Worm (Caenorhabditis elegans): ENCODE measurements around the gene F09E10.6.
"Not testable (repeated sequence)": the region's sequence is repeated elsewhere in the genome, so short reads cannot be mapped to it uniquely, and the experiment has no call there.

The F09E10.6 gene

DNA sequence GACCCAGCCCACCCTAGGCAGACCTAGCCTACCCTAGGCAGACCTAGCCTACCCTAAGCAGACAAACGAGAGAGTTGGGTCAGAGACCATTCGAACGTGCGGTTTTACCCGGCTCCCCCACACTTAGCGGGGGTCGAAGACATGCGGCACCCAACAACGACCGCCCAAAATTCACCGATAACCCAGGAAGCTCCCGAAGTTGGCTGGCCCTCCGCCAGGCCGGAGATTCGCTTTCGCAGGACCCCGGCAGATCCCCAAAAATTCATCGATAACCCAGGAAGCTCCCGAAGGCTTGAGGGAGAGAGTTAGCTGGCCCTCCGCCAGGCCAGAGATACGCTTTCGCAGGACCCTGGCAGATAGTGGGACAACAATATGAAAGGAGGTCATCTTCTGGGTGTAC is 11.4 kb upstream of the F09E10.6 start:
- TF ChIP-seq snpc-4 (GFP tag; optimal IDR thresholded peaks at IDR 0.05): not testable (repeated sequence)
- TF ChIP-seq snpc-4 (tag; optimal IDR thresholded peaks at IDR 0.05) (peak in 1 of 4 experiments; percentile 60), egrh-3 (GFP tag; IDR thresholded peaks at IDR 0.05) (peak; percentile 63; the same call in 1 of the 2 replicates), dox-1 (GFP tag; IDR thresholded peaks at IDR 0.05) (0 out of 2 replicates have a peak, but pooled peaks have one; percentile 13), zfh-2 (GFP tag; conservative IDR thresholded peaks at IDR 0.05) (peak; percentile 76), madf-6 (GFP tag; IDR thresholded peaks at IDR 0.05) (0 out of 2 replicates have a peak, but pooled peaks have one; percentile 6)

DNA sequence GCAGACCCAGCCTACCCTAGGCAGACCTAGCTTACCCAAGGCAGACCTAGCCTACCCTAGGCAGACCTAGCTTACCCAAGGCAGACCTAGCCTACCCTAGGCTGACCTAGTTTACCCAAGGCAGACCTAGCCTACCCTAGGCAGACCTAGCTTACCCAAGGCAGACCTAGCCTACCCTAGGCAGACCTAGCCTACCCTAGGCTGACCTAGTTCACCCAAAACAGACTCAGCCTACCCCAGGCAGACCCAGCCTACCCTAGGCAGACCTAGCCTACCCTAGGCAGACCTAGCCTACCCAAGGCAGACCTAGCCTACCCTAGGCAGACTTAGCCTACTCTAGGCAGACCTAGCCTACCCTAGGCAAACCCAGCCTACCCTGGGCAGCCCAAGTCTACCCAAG is 11.0 kb upstream of the F09E10.6 start:
- TF ChIP-seq B0336.3 (GFP tag; IDR thresholded peaks at IDR 0.05): 0 out of 2 replicates have a peak, but pooled peaks have one; percentile 16
- peak; percentile 62; the same call in 1 of the 2 replicates for TF ChIP-seq lin-26 (GFP tag; IDR thresholded peaks at IDR 0.05)

DNA sequence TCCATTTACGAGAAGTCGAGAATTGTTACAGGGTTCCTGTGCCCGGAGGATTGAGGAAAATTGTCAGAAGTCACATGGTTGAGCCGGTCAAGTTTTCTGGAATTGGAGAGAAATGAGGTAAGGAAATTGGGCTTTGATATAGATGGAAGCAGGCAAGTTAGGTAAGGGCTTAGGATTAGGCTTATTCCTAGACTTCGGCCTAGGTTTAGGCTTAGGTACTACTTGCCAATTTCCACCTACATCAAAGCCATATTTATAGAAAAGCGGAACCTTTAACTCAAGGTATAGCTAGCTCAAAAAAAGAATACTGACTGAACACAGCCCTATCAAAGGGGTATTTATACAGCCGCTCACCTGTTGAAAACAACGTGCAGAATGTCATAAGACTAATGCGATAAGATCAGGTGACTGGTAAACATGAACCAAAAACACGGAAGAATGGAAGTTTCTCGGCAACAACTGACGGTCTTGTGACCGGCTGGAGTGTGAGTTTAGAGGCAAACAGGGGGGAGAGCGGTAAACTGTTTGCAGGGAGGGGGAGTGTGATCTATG is 7.1 kb upstream of the F09E10.6 start:
- peak in 1 of 3 experiments; percentile 33 for TF ChIP-seq lin-35 (GFP tag; optimal IDR thresholded peaks at IDR 0.05)
- peak; percentile 46 for TF ChIP-seq nhr-80 (tag; optimal IDR thresholded peaks at IDR 0.05)
- TF ChIP-seq F49E8.2 (tag; optimal IDR thresholded peaks at IDR 0.05; ENCODE audit: insufficient read depth): no peak
- TF ChIP-seq D2030.7 (GFP tag; IDR thresholded peaks at IDR 0.05): no peak
- TF ChIP-seq pbrm-1 (GFP tag; IDR thresholded peaks at IDR 0.05): 0 out of 2 replicates have a peak, but pooled peaks have one; percentile 18
- TF ChIP-seq aptf-3 (GFP tag; IDR thresholded peaks at IDR 0.05): 0 out of 2 replicates have a peak, but pooled peaks have one; percentile 43
- no peak for TF ChIP-seq nhr-179 (tag; optimal IDR thresholded peaks at IDR 0.05)
- peak; percentile 93 for TF ChIP-seq hsf-1 (GFP tag; IDR thresholded peaks at IDR 0.05)
- no peak for TF ChIP-seq F39B2.1 (GFP tag; IDR thresholded peaks at IDR 0.05)
- no peak for TF ChIP-seq rec-8 (tag; optimal IDR thresholded peaks at IDR 0.05)
- peak; percentile 50 for TF ChIP-seq lin-54 (GFP tag; optimal IDR thresholded peaks at IDR 0.05)
- TF ChIP-seq aptf-2 (GFP tag; conservative IDR thresholded peaks at IDR 0.05): no peak
- TF ChIP-seq hmg-1.2 (GFP tag; IDR thresholded peaks at IDR 0.05): no peak
- TF ChIP-seq hrde-1 (tag; optimal IDR thresholded peaks at IDR 0.05; ENCODE audit: borderline replicate concordance): no peak
- no peak for TF ChIP-seq ztf-28 (GFP tag; IDR thresholded peaks at IDR 0.05)
- peak; percentile 58 for TF ChIP-seq atf-7 (tag; optimal IDR thresholded peaks at IDR 0.05)
- TF ChIP-seq madf-10 (tag; optimal IDR thresholded peaks at IDR 0.05): no peak
- TF ChIP-seq ccch-3 (GFP tag; optimal IDR thresholded peaks at IDR 0.05): no peak
- TF ChIP-seq fkh-3 (tag; optimal IDR thresholded peaks at IDR 0.05): no peak
- TF ChIP-seq attf-5 (GFP tag; optimal IDR thresholded peaks at IDR 0.05): peak; percentile 35
- TF ChIP-seq lin-40 (tag; optimal IDR thresholded peaks at IDR 0.05): peak; percentile 76
- no peak for TF ChIP-seq xnd-1 (tag; optimal IDR thresholded peaks at IDR 0.05)
- TF ChIP-seq T07F8.4 (tag; optimal IDR thresholded peaks at IDR 0.05): no peak
- TF ChIP-seq tbp1 (GFP tag; optimal IDR thresholded peaks at IDR 0.05): peak; percentile 50
- TF ChIP-seq hmg-20 (GFP tag; IDR thresholded peaks at IDR 0.05): no peak
- peak; percentile 47; the same call in 1 of the 2 replicates for TF ChIP-seq lir-1 (GFP tag; conservative IDR thresholded peaks at IDR 0.05)
- no peak for TF ChIP-seq Y53F4B.3 (GFP tag; IDR thresholded peaks at IDR 0.05)
- TF ChIP-seq F57A8.1 (GFP tag; optimal IDR thresholded peaks at IDR 0.05): no peak
- peak; percentile 4 for TF ChIP-seq ztf-18 (tag; optimal IDR thresholded peaks at IDR 0.05)
- peak; percentile 34 for TF ChIP-seq nhr-90 (tag; optimal IDR thresholded peaks at IDR 0.05)
- 0 out of 2 replicates have a peak, but pooled peaks have one; percentile 16 for TF ChIP-seq zfh-2 (GFP tag; conservative IDR thresholded peaks at IDR 0.05)
- peak; percentile 37 for TF ChIP-seq repo-1 (tag; optimal IDR thresholded peaks at IDR 0.05)
- peak; percentile 16; the same call in 1 of the 2 replicates for TF ChIP-seq B0336.3 (GFP tag; IDR thresholded peaks at IDR 0.05)
- TF ChIP-seq B0035.1 (tag; optimal IDR thresholded peaks at IDR 0.05): no peak
- peak; percentile 54 for TF ChIP-seq ztf-22 (GFP tag; optimal IDR thresholded peaks at IDR 0.05)
- TF ChIP-seq C06A6.2 (GFP tag; conservative IDR thresholded peaks at IDR 0.05): no peak; the same call in none of the 2 replicates
- peak; percentile 60 for TF ChIP-seq egrh-3 (GFP tag; IDR thresholded peaks at IDR 0.05)

Data from whole organism, young adult.